Worm (Caenorhabditis elegans) whole organism, mixed stage, embryonic: ENCODE data around the gene alh-8.
A peak's percentile ranks its signal among the peaks of the same experiment; 100 is the strongest.

Experiments used
- M03D4.4 ChIP-seq: sonication (generic microtip); optimal IDR thresholded peaks from 2 replicates; lab custom pipeline; 2017; ENCODE audit warnings: mild to moderate bottlenecking, missing genetic modification characterization, missing compliant biosample characterization
- blmp-1 ChIP-seq: fragments of 150-350 bp; optimal IDR thresholded peaks from 2 replicates; lab custom pipeline; 2014; ENCODE audit warnings: missing biosample characterization, missing genetic modification characterization
- ceh-43 ChIP-seq: fragments of 200-800 bp; sonication (Bioruptor generic); optimal IDR thresholded peaks from 2 replicates; lab custom pipeline; 2018; ENCODE audit warnings: mild to moderate bottlenecking, missing genetic modification characterization, moderate library complexity, missing compliant biosample characterization
- ceh-83 ChIP-seq: fragments of 200-800 bp; sonication (Bioruptor generic); optimal IDR thresholded peaks from 2 replicates; lab custom pipeline; 2018; ENCODE audit warnings: mild to moderate bottlenecking, missing genetic modification characterization, missing compliant biosample characterization
- ces-1 ChIP-seq: fragments of 150-350 bp; optimal IDR thresholded peaks from 2 replicates; lab custom pipeline; 2014; ENCODE audit warnings: missing biosample characterization, missing genetic modification reagents, missing genetic modification characterization
- cnd-1 ChIP-seq: fragments of 200-800 bp; sonication (Bioruptor generic); optimal IDR thresholded peaks from 2 replicates; lab custom pipeline; 2018; ENCODE audit warnings: mild to moderate bottlenecking, missing genetic modification characterization, missing compliant biosample characterization
- drap-1 ChIP-seq: fragments of 200-800 bp; sonication (Bioruptor generic); optimal IDR thresholded peaks from 3 replicates; lab custom pipeline; 2018; ENCODE audit warnings: mild to moderate bottlenecking, missing genetic modification characterization, missing compliant biosample characterization
- elt-1 ChIP-seq: sonication (generic microtip); optimal IDR thresholded peaks from 2 replicates; lab custom pipeline; 2017; ENCODE audit warnings: missing genetic modification characterization, mild to moderate bottlenecking, missing compliant biosample characterization, antibody characterized with exemption, moderate library complexity, borderline replicate concordance; ENCODE audit not compliant: insufficient read depth
- elt-3 ChIP-seq: fragments of 150-350 bp; optimal IDR thresholded peaks from 2 replicates; lab custom pipeline; 2014; ENCODE audit warnings: missing biosample characterization, missing genetic modification characterization
- ham-2 ChIP-seq: fragments of 200-800 bp; sonication (Bioruptor generic); optimal IDR thresholded peaks from 2 replicates; lab custom pipeline; 2018; ENCODE audit warnings: mild to moderate bottlenecking, missing genetic modification characterization, missing compliant biosample characterization
- hlh-1 ChIP-seq: fragments of 150-350 bp; optimal IDR thresholded peaks from 2 replicates; lab custom pipeline; 2014; ENCODE audit warnings: missing biosample characterization, missing genetic modification reagents, missing genetic modification characterization
- lin-13 ChIP-seq: fragments of 150-350 bp; optimal IDR thresholded peaks from 2 replicates; lab custom pipeline; 2014; ENCODE audit warnings: missing biosample characterization, missing genetic modification characterization
- lin-32 ChIP-seq: fragments of 200-800 bp; sonication (Bioruptor generic); optimal IDR thresholded peaks from 2 replicates; lab custom pipeline; 2018; ENCODE audit warnings: mild to moderate bottlenecking, missing genetic modification characterization, missing compliant biosample characterization
- lsy-2 ChIP-seq: fragments of 150-350 bp; optimal IDR thresholded peaks from 2 replicates; lab custom pipeline; 2014; ENCODE audit warnings: missing biosample characterization, missing genetic modification characterization
- mab-5 ChIP-seq: fragments of 150-350 bp; optimal IDR thresholded peaks from 2 replicates; lab custom pipeline; 2014; ENCODE audit warnings: missing biosample characterization, missing genetic modification characterization
- mls-2 ChIP-seq: sonication (generic microtip); optimal IDR thresholded peaks from 2 replicates; lab custom pipeline; 2016; ENCODE audit warnings: mild to moderate bottlenecking, missing genetic modification characterization, moderate library complexity, missing compliant biosample characterization
- nhr-12 ChIP-seq: fragments of 150-350 bp; optimal IDR thresholded peaks from 2 replicates; lab custom pipeline; 2014; ENCODE audit warnings: missing biosample characterization, missing genetic modification characterization
- nhr-2 ChIP-seq: fragments of 150-350 bp; optimal IDR thresholded peaks from 2 replicates; lab custom pipeline; 2014; ENCODE audit warnings: missing biosample characterization, missing genetic modification characterization
- nhr-237 ChIP-seq: fragments of 150-350 bp; optimal IDR thresholded peaks from 2 replicates; lab custom pipeline; 2014; ENCODE audit warnings: missing biosample characterization, missing genetic modification characterization
- nhr-76 ChIP-seq: sonication (generic microtip); optimal IDR thresholded peaks from 2 replicates; lab custom pipeline; 2017; ENCODE audit warnings: missing biosample characterization, missing genetic modification characterization
- pha-4 ChIP-seq: fragments of 150-350 bp; optimal IDR thresholded peaks from 2 replicates; lab custom pipeline; 2018; ENCODE audit warnings: missing biosample characterization, missing genetic modification reagents, missing genetic modification characterization
- sem-2 ChIP-seq: fragments of 200-800 bp; sonication (Bioruptor generic); optimal IDR thresholded peaks from 2 replicates; lab custom pipeline; 2018; ENCODE audit warnings: mild to moderate bottlenecking, missing genetic modification characterization, missing compliant biosample characterization
- sptf-1 ChIP-seq: sonication (generic microtip); optimal IDR thresholded peaks from 2 replicates; lab custom pipeline; 2017; ENCODE audit warnings: mild to moderate bottlenecking, missing genetic modification characterization, moderate library complexity, missing compliant biosample characterization
- unc-120 ChIP-seq: sonication (generic microtip); optimal IDR thresholded peaks from 2 replicates; lab custom pipeline; 2017; ENCODE audit warnings: missing genetic modification characterization, missing compliant biosample characterization; ENCODE audit not compliant: poor library complexity, severe bottlenecking
- unc-39 ChIP-seq: fragments of 150-350 bp; optimal IDR thresholded peaks from 2 replicates; lab custom pipeline; 2014; ENCODE audit warnings: missing biosample characterization, missing genetic modification characterization
- unc-62 ChIP-seq: fragments of 150-350 bp; optimal IDR thresholded peaks from 2 replicates; lab custom pipeline; 2014; ENCODE audit warnings: missing biosample characterization, missing genetic modification reagents, missing genetic modification characterization
- zip-8 ChIP-seq: fragments of 150-350 bp; optimal IDR thresholded peaks from 2 replicates; lab custom pipeline; 2014; ENCODE audit warnings: missing biosample characterization, missing genetic modification characterization
- ztf-11 ChIP-seq: fragments of 150-350 bp; optimal IDR thresholded peaks from 2 replicates; lab custom pipeline; 2014; ENCODE audit warnings: missing biosample characterization, missing genetic modification characterization

alh-8 gene

ce11 chrII:11727438-11727837 lies 1.4 kb upstream of the alh-8 start:
- no peak for TF ChIP-seq blmp-1 (tag; lab: Kevin White, UChicago)
- TF ChIP-seq nhr-237, result no peak
- no peak for TF ChIP-seq unc-39 (tag; lab: Kevin White, UChicago)
- TF ChIP-seq ceh-43 (GFP tag; lab: Kevin White, UChicago), result no peak
- no peak for TF ChIP-seq ham-2 (GFP tag; lab: Kevin White, UChicago)
- no peak for TF ChIP-seq elt-1 (tag; lab: Kevin White, UChicago)
- no peak for TF ChIP-seq unc-120
- TF ChIP-seq nhr-76 (tag; lab: Kevin White, UChicago), result no peak
- TF ChIP-seq cnd-1 (tag; lab: Kevin White, UChicago), result no peak
- no peak for TF ChIP-seq sem-2 (GFP tag; lab: Kevin White, UChicago)
- no peak for TF ChIP-seq lin-13 (tag; lab: Kevin White, UChicago)
- TF ChIP-seq mls-2 (tag; lab: Kevin White, UChicago), result no peak
- TF ChIP-seq zip-8, result no peak
- no peak for TF ChIP-seq unc-62 (GFP tag; lab: Kevin White, UChicago)
- TF ChIP-seq elt-3 (tag; lab: Kevin White, UChicago), result no peak
- TF ChIP-seq, all 35 proteins: peak for 0

ce11 chrII:11729757-11730535 lies 1.1 kb downstream of the alh-8 start:
- TF ChIP-seq unc-39 (tag; lab: Kevin White, UChicago) (no peak), mls-2 (tag; lab: Kevin White, UChicago) (no peak), hlh-1 (tag; lab: Kevin White, UChicago) (no peak), nhr-2 (tag; lab: Kevin White, UChicago) (no peak), mab-5 (no peak), cnd-1 (tag; lab: Kevin White, UChicago) (no peak)

ce11 chrII:11731174-11731724 lies 2.4 kb downstream of the alh-8 start:
- TF ChIP-seq lin-32 (GFP tag; lab: Kevin White, UChicago), result no peak
- TF ChIP-seq zip-8, result no peak
- TF ChIP-seq ham-2 (GFP tag; lab: Kevin White, UChicago), result no peak
- no peak for TF ChIP-seq elt-1 (tag; lab: Kevin White, UChicago)
- no peak for TF ChIP-seq unc-120
- TF ChIP-seq cnd-1 (tag; lab: Kevin White, UChicago), result no peak
- no peak for TF ChIP-seq M03D4.4 (tag; lab: Kevin White, UChicago)
- TF ChIP-seq ceh-83 (GFP tag; lab: Kevin White, UChicago), result no peak
- no peak for TF ChIP-seq ztf-11 (tag; lab: Kevin White, UChicago)
- TF ChIP-seq lsy-2 (tag; lab: Kevin White, UChicago), result no peak
- no peak for TF ChIP-seq unc-39 (tag; lab: Kevin White, UChicago)

ce11 chrII:11732513-11732912 lies 3.7 kb downstream of the alh-8 start, which contains the start of gene F13D12.8:
Gene F13D12.8 (minus strand): TSS chrII:11732594.
- TF ChIP-seq nhr-76 (tag; lab: Kevin White, UChicago), result no peak
- peak; percentile 39 for TF ChIP-seq ces-1 (GFP tag; lab: Kevin White, UChicago)
- TF ChIP-seq nhr-2 (tag; lab: Kevin White, UChicago), result no peak

DNA sequence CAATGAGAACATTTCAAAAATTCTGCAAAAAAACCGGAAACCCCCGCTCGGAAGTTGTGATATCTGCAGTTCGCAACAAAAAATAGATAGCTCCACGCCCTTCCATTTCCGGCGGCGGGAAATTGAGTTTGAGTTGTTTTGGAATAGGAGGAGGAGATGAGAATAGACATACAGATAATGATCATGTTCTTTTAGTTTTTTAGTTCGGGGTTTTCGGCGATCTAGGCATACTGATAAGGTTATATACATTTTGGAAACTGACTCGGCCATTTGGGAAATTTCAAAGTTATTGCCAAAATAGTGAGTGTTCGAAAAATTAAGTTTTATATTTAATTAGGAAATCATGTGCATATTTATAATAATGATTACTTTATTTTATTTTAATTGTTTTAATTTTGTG lies 5.0 kb downstream of the alh-8 start:
- TF ChIP-seq unc-39 (tag; lab: Kevin White, UChicago) (no peak), sptf-1 (tag; lab: Kevin White, UChicago) (no peak), nhr-2 (tag; lab: Kevin White, UChicago) (no peak), lin-32 (GFP tag; lab: Kevin White, UChicago) (no peak), elt-1 (tag; lab: Kevin White, UChicago) (peak; percentile 53), nhr-12 (no peak), drap-1 (no peak), pha-4 (no peak)
